Fruit fly (Drosophila melanogaster) whole organism, wandering third instar larva: Measurements from ENCODE around the gene scramb1.

Source experiments
- CG32264 ChIP-seq: fragments of 200-800 bp; sonication (Bioruptor generic); optimal IDR thresholded peaks from 2 replicates; lab custom pipeline; 2016; ENCODE audit warnings: missing biosample characterization, missing genetic modification characterization
- CG9705 ChIP-seq: fragments of 200-800 bp; sonication (Bioruptor generic); optimal IDR thresholded peaks from 2 replicates; lab custom pipeline; 2018; ENCODE audit warnings: missing biosample characterization, mild to moderate bottlenecking, missing genetic modification characterization
- CrebA ChIP-seq: fragments of 200-800 bp; sonication (Bioruptor generic); optimal IDR thresholded peaks from 2 replicates; lab custom pipeline; 2016; ENCODE audit warnings: missing biosample characterization, mild to moderate bottlenecking, missing genetic modification characterization, borderline replicate concordance
- HLH106 ChIP-seq: fragments of 200-800 bp; optimal IDR thresholded peaks from 3 replicates; lab custom pipeline; 2019; ENCODE audit warnings: missing biosample characterization, mild to moderate bottlenecking, missing genetic modification characterization, moderate library complexity
- ey ChIP-seq: fragments of 200-800 bp; sonication (Bioruptor generic); optimal IDR thresholded peaks from 2 replicates; lab custom pipeline; 2016; ENCODE audit warnings: missing biosample characterization, missing genetic modification characterization
- fru ChIP-seq: fragments of 200-800 bp; sonication (Bioruptor generic); optimal IDR thresholded peaks from 3 replicates; lab custom pipeline; 2016; ENCODE audit warnings: missing biosample characterization, mild to moderate bottlenecking, missing genetic modification characterization
- lola ChIP-seq: fragments of >200 bp; optimal IDR thresholded peaks from 2 replicates; lab custom pipeline; 2017; ENCODE audit warnings: missing biosample characterization, missing genetic modification characterization
- psq ChIP-seq: fragments of 200-800 bp; sonication (Bioruptor generic); optimal IDR thresholded peaks from 3 replicates; lab custom pipeline; 2017; ENCODE audit warnings: missing biosample characterization, mild to moderate bottlenecking, missing genetic modification characterization, moderate library complexity
- usp ChIP-seq: fragments of >200 bp; optimal IDR thresholded peaks from 2 replicates; lab custom pipeline; 2017; ENCODE audit warnings: missing biosample characterization, missing genetic modification characterization
- woc ChIP-seq: sonication (Bioruptor generic); optimal IDR thresholded peaks from 2 replicates; lab custom pipeline; 2016; ENCODE audit warnings: missing biosample characterization, mild to moderate bottlenecking, missing genetic modification characterization

DNA sequence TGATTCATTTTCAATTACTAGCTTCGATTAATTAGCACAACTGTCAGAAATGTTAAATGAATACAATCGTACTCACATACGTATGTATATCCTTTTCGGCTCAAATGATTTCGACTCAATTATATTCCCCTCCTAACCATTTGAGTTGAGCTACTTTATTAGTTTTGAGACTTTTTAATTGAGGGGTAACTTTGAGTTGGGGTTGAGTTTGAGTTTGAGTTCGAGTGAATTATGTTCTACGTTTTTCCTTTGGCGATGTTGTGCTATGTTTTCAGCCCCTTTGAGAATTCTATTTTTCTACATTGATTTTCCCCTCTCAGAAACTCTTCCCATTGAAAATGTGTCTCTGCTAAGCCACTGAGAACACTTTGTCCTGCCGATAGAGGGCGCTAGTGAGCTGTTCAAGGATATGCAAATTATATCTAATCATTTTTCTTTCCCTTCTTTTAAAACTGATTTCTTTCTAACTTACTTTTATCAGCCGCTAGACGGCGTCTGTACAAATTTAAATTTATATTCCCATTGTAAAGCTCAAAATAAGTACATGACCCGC, 21.3 kb upstream of the scramb1 start:
- TF ChIP-seq CrebA (no peak), ey (GFP tag; lab: Kevin White, UChicago) (no peak), HLH106 (tag; lab: Kevin White, UChicago) (no peak), usp (GFP tag; lab: Kevin White, UChicago) (no peak), fru (GFP tag; lab: Kevin White, UChicago) (no peak), psq (no peak), lola (no peak), woc (GFP tag; lab: Kevin White, UChicago) (no peak), CG9705 (GFP tag; lab: Kevin White, UChicago) (no peak), CG32264 (GFP tag; lab: Kevin White, UChicago) (no peak)
